Fruit fly (Drosophila melanogaster) whole organism, adult: ENCODE results near the gene SamDC.

Source experiments
- CG14711 ChIP-seq: fragments of 200-800 bp; sonication (Bioruptor generic); optimal IDR thresholded peaks from 2 replicates; lab custom pipeline; 2018; ENCODE audit warnings: missing biosample characterization, mild to moderate bottlenecking, missing genetic modification characterization, moderate library complexity
- CG1620 ChIP-seq: fragments of 200-800 bp; sonication (Bioruptor generic); optimal IDR thresholded peaks from 2 replicates; lab custom pipeline; 2016; ENCODE audit warnings: missing biosample characterization, missing genetic modification characterization
- CG33017 ChIP-seq: fragments of 200-800 bp; sonication (Bioruptor generic); optimal IDR thresholded peaks from 2 replicates; lab custom pipeline; 2018; ENCODE audit warnings: missing biosample characterization, mild to moderate bottlenecking, missing genetic modification characterization, moderate library complexity
- CG5204 ChIP-seq: fragments of 200-800 bp; sonication (Bioruptor generic); optimal IDR thresholded peaks from 2 replicates; lab custom pipeline; 2016; ENCODE audit warnings: missing biosample characterization, missing genetic modification characterization
- CG7045 ChIP-seq: fragments of 200-800 bp; sonication (Bioruptor generic); optimal IDR thresholded peaks from 2 replicates; lab custom pipeline; 2017; ENCODE audit warnings: missing biosample characterization, mild to moderate bottlenecking, missing genetic modification characterization
- Crg-1 ChIP-seq: fragments of 200-800 bp; sonication (Bioruptor generic); optimal IDR thresholded peaks from 2 replicates; lab custom pipeline; 2016; ENCODE audit warnings: missing biosample characterization, missing genetic modification characterization
- Hr96 ChIP-seq: fragments of 200-800 bp; sonication (Bioruptor generic); optimal IDR thresholded peaks from 2 replicates; lab custom pipeline; 2016; ENCODE audit warnings: missing biosample characterization, missing genetic modification characterization
- bab1 ChIP-seq: fragments of 200-800 bp; sonication (Bioruptor generic); optimal IDR thresholded peaks from 3 replicates; lab custom pipeline; 2019; ENCODE audit warnings: missing biosample characterization, mild to moderate bottlenecking, missing genetic modification characterization, moderate library complexity
- cic ChIP-seq: fragments of 200-800 bp; sonication (Bioruptor generic); optimal IDR thresholded peaks from 2 replicates; lab custom pipeline; 2017; ENCODE audit warnings: missing biosample characterization, mild to moderate bottlenecking, missing genetic modification characterization, moderate library complexity
- cnc ChIP-seq, 2 experiments: fragments of >200 bp; optimal IDR thresholded peaks; 2 replicates each; lab custom pipeline; 2017
- kay ChIP-seq: fragments of 200-800 bp; sonication (Bioruptor generic); peaks from one replicate; lab custom pipeline; 2016; ENCODE audit warnings: missing biosample characterization, missing genetic modification characterization, borderline replicate concordance
- ovo ChIP-seq: fragments of 200-800 bp; sonication (Bioruptor generic); optimal IDR thresholded peaks from 2 replicates; lab custom pipeline; 2016; ENCODE audit warnings: missing biosample characterization, missing genetic modification characterization
- tj ChIP-seq: fragments of 200-800 bp; sonication (Bioruptor generic); optimal IDR thresholded peaks from 3 replicates; lab custom pipeline; 2017; ENCODE audit warnings: missing biosample characterization, mild to moderate bottlenecking, missing genetic modification characterization, moderate library complexity
- toe ChIP-seq: fragments of 200-800 bp; sonication (Bioruptor generic); optimal IDR thresholded peaks from 2 replicates; lab custom pipeline; 2016; ENCODE audit warnings: missing biosample characterization, missing genetic modification characterization

dm6 chr2L:10311822-10312221, 27.4 kb upstream of the SamDC start:
- TF ChIP-seq cnc (optimal IDR thresholded peaks at IDR 0.05; lab: Kevin White, UChicago) (no peak), toe (GFP tag; lab: Kevin White, UChicago) (no peak), CG5204 (GFP tag; lab: Kevin White, UChicago) (no peak), tj (no peak), cic (GFP tag; lab: Kevin White, UChicago) (no peak), CG14711 (no peak), Crg-1 (GFP tag; lab: Kevin White, UChicago) (no peak), ovo (GFP tag; lab: Kevin White, UChicago) (no peak), Hr96 (GFP tag; lab: Kevin White, UChicago) (no peak), CG33017 (tag; lab: Kevin White, UChicago) (no peak), kay (no peak), CG7045 (GFP tag; lab: Kevin White, UChicago) (no peak), bab1 (GFP tag; lab: Kevin White, UChicago) (peak; percentile 32), CG1620 (GFP tag; lab: Kevin White, UChicago) (no peak)
